Fruit fly (Drosophila melanogaster): Measurements from ENCODE around the gene CG31226.
A peak's percentile ranks its signal among the peaks of the same experiment; 100 is the strongest.

CG31226 gene

DNA sequence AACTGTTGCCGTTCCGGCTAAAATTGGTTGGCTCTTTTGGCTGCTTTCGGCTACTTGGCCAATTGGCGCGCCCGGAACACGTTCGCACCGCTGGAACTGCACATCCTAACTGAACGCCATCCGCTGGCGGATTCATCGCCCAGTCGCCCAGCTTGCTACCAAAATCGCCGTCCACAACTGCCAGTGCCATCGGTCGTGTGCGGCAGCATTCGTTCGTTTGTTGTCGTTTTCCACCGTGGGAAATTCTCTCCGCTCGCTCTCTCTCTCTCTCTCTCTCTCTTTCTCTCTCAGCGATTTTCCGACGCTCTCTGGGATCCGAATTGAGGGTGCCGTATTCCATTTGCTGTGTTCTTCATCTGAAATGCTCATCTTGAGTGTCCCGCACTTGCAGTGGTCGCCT, 2.5 kb downstream of the CG31226 start, which contains the start of gene Octalpha2R:
Gene Octalpha2R (minus strand): TSS at position 77 of the 400 bp plus-strand sequence.
- TF ChIP-seq Hr78 (GFP tag; optimal IDR thresholded peaks at IDR 0.05) (no peak), h (GFP tag; optimal IDR thresholded peaks at IDR 0.05) (no peak), jim (GFP tag; optimal IDR thresholded peaks at IDR 0.05) (no peak), Vsx2 (GFP tag; optimal IDR thresholded peaks at IDR 0.05; ENCODE audit: partially characterized antibody) (no peak), tai (GFP tag; optimal IDR thresholded peaks at IDR 0.05) (no peak), sage (GFP tag; optimal IDR thresholded peaks at IDR 0.05) (no peak), Dif (GFP tag; optimal IDR thresholded peaks at IDR 0.05; ENCODE audit: partially characterized antibody) (peak; percentile 1), dl (GFP tag; optimal IDR thresholded peaks at IDR 0.05; ENCODE audit: insufficient read depth in 1 of 2, partially characterized antibody in 2 of 2) (peak in 1 of 2 experiments; percentile 43), brk (GFP tag; optimal IDR thresholded peaks at IDR 0.05) (no peak)

DNA sequence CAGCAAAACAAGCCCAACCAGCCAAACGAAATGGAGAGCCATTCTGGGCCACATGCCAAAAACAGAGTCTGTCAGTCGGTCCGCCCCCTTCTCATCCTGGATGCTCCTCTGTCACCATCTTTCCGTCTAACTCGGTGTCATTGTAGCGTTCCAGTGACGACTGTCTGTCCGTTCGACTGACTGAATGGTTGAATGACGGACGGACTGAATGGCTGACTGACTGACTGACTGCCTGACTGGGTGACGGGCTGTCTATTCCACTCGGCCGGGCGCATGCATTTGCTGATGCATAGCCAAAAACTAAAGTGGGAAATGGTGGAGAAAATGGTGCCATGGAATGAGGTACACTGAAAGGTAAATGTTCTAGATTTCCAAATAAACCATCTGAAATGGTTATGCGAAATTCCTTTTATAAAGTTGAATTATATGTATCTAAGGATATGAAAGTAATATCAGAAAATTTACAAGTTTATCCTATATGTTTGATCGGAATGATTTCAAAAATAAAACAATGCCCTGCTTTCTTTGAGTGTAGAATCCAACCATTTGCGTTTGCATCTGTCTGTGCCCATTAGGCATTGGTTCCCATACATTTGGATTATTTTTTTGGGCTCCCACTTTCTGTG, 47.2 kb downstream of the CG31226 start:
- TF ChIP-seq Abd-B (GFP tag; optimal IDR thresholded peaks at IDR 0.05) (no peak), usp (GFP tag; optimal IDR thresholded peaks at IDR 0.05) (no peak), Myc (optimal IDR thresholded peaks at IDR 0.05) (no peak), CG9705 (GFP tag; optimal IDR thresholded peaks at IDR 0.05) (no peak), Rel (GFP tag; optimal IDR thresholded peaks at IDR 0.05) (no peak), Rel (tag; optimal IDR thresholded peaks at IDR 0.05) (no peak), CG32264 (GFP tag; optimal IDR thresholded peaks at IDR 0.05) (no peak), N (GFP tag; optimal IDR thresholded peaks at IDR 0.05) (no peak), dmrt93B (GFP tag; optimal IDR thresholded peaks at IDR 0.05) (no peak), Hr78 (GFP tag; optimal IDR thresholded peaks at IDR 0.05) (no peak), Sp1 (GFP tag; optimal IDR thresholded peaks at IDR 0.05) (no peak), Hnf4 (GFP tag; optimal IDR thresholded peaks at IDR 0.05) (no peak), Vsx2 (GFP tag; optimal IDR thresholded peaks at IDR 0.05; ENCODE audit: partially characterized antibody) (no peak)
